Worm (Caenorhabditis elegans) whole organism, L2 larva: Measurements from ENCODE around the gene nhr-193.

Experiments
- ZK546.5 ChIP-seq: sonication (generic microtip); optimal IDR thresholded peaks from 2 replicates; lab custom pipeline; 2017; ENCODE audit warnings: missing biosample characterization, missing genetic modification characterization
- alr-1 ChIP-seq: fragments of 150-350 bp; optimal IDR thresholded peaks from 2 replicates; lab custom pipeline; 2014; ENCODE audit warnings: missing biosample characterization, missing genetic modification characterization
- ceh-82 ChIP-seq: fragments of 150-350 bp; optimal IDR thresholded peaks from 2 replicates; lab custom pipeline; 2014; ENCODE audit warnings: missing biosample characterization, missing genetic modification characterization
- dmd-4 ChIP-seq: sonication (generic microtip); optimal IDR thresholded peaks from 2 replicates; lab custom pipeline; 2017; ENCODE audit warnings: missing biosample characterization, missing genetic modification characterization
- lin-39 ChIP-seq: fragments of 150-350 bp; optimal IDR thresholded peaks from 2 replicates; lab custom pipeline; 2014; ENCODE audit warnings: missing biosample characterization, missing genetic modification reagents, missing genetic modification characterization
- nhr-129 ChIP-seq: fragments of 150-350 bp; optimal IDR thresholded peaks from 2 replicates; lab custom pipeline; 2014; ENCODE audit warnings: missing biosample characterization, missing genetic modification characterization
- nhr-237 ChIP-seq: fragments of 150-350 bp; optimal IDR thresholded peaks from 2 replicates; lab custom pipeline; 2014; ENCODE audit warnings: missing biosample characterization, missing genetic modification characterization
- nhr-77 ChIP-seq: fragments of 150-350 bp; optimal IDR thresholded peaks from 2 replicates; lab custom pipeline; 2014; ENCODE audit warnings: missing biosample characterization, missing genetic modification characterization
- sma-3 ChIP-seq: sonication (generic microtip); optimal IDR thresholded peaks from 2 replicates; lab custom pipeline; 2016; ENCODE audit warnings: missing genetic modification reagents, missing genetic modification characterization, missing compliant biosample characterization
- zag-1 ChIP-seq: fragments of 150-350 bp; optimal IDR thresholded peaks from 2 replicates; lab custom pipeline; 2014; ENCODE audit warnings: missing biosample characterization, missing genetic modification characterization

DNA sequence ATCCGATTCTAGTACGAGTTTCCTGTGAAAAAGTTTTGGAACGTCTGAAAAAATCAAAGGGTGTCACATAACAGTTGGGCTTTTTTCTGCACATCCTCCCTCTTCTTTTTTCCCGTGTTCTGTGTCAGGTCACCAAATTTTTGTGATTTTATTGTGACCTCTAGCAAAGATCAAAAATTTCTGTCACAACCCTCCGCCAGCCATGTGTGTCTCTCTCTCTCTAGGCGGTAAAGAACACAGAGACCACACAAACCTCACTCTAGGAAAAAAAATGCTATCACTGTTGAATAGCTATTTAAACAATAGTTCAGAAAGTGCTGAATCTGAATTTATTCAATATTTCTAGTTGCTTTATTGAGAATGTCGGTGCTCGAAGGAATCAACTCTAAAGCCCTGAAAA lies 48.5 kb downstream of the nhr-193 start, which contains the start of gene gst-44:
- TF ChIP-seq ZK546.5 (tag; lab: Kevin White, UChicago) (no peak), nhr-77 (tag; lab: Kevin White, UChicago) (no peak), dmd-4 (no peak), sma-3 (GFP tag; lab: Kevin White, UChicago) (no peak), ceh-82 (tag; lab: Kevin White, UChicago) (no peak), nhr-237 (no peak), nhr-129 (tag; lab: Kevin White, UChicago) (peak; percentile 5), lin-39 (tag; lab: Kevin White, UChicago) (no peak), alr-1 (no peak), zag-1 (tag; lab: Kevin White, UChicago) (no peak)
